Fruit fly (Drosophila melanogaster): ENCODE measurements around the gene capu.

capu gene

DNA sequence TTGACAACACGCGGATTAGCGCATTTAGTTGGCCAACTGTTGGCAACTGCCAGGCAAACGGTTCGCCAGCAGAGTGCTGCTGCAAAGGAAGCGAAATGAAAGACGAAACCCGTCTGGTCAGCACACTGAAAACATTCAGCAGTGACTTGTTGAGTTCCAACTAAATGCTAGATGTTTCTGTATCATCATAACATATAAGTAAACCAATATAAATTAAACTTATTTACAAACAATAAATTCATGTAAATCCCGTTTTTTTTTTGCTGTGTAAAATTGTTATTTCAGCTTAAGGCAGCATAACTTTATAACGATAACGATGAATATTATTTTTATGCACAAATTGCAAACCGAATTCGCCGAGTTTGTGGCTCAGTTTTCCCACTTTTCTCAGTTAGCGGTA, 44.5 kb downstream of the capu start (continued):
- peak; percentile 47 for TF ChIP-seq CG10631 (GFP tag; optimal IDR thresholded peaks at IDR 0.05)
- no peak for TF ChIP-seq fkh (GFP tag; optimal IDR thresholded peaks at IDR 0.05)
- TF ChIP-seq Eip78C (GFP tag) = peak; percentile 91
- no peak for TF ChIP-seq Blimp-1 (GFP tag; optimal IDR thresholded peaks at IDR 0.05)
- no peak for TF ChIP-seq CG8319 (GFP tag; optimal IDR thresholded peaks at IDR 0.05)
- no peak for TF ChIP-seq CG6854 (GFP tag; optimal IDR thresholded peaks at IDR 0.05)
- 0 out of 2 replicates have a peak, but pooled peaks have one; percentile 16 for TF ChIP-seq Gug (GFP tag; IDR thresholded peaks at IDR 0.05)

DNA sequence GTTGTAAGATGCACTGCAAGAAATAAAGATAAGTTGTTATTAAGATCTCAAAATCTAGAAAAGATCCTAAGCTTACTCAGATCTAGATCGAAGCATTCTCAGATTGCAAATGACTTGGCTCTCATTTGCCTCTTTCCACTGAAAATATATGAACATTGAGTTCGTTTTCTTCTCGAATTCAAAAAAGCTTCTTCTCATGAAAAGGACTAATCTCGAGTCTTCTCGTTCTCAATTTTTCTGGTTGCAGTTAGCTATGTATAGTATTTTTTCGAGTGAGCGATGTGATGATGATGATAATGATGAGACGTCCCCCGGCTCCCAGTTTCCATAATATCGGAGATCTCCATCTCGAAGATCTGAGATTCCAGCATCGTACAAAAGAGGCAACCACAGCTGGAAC, 46.3 kb downstream of the capu start:
- TF ChIP-seq Sox15 (GFP tag; optimal IDR thresholded peaks at IDR 0.05) = peak; percentile 23
- TF ChIP-seq vri (GFP tag; optimal IDR thresholded peaks at IDR 0.05) = no peak
- TF ChIP-seq CG6808 (GFP tag; optimal IDR thresholded peaks at IDR 0.05) = peak; percentile 16
- no peak for TF ChIP-seq Lpt (GFP tag; optimal IDR thresholded peaks at IDR 0.05)
- peak; percentile 77 for TF ChIP-seq svp (GFP tag)
- no peak for TF ChIP-seq Blimp-1 (GFP tag; optimal IDR thresholded peaks at IDR 0.05)
- TF ChIP-seq CG10669 (GFP tag; optimal IDR thresholded peaks at IDR 0.05) = peak; percentile 34
- TF ChIP-seq achi (GFP tag; optimal IDR thresholded peaks at IDR 0.05) = peak; percentile 27
- TF ChIP-seq CG6163 (GFP tag; IDR thresholded peaks at IDR 0.05) = peak; percentile 37; the same call in 1 of the 3 replicates
- TF ChIP-seq CG7368 (GFP tag; optimal IDR thresholded peaks at IDR 0.05) = no peak
- TF ChIP-seq Gug (GFP tag; IDR thresholded peaks at IDR 0.05) = no peak
- TF ChIP-seq OdsH (GFP tag; optimal IDR thresholded peaks at IDR 0.05) = peak; percentile 34
- TF ChIP-seq esn (GFP tag; optimal IDR thresholded peaks at IDR 0.05) = peak; percentile 59
- peak; percentile 42 for TF ChIP-seq acj6 (GFP tag; optimal IDR thresholded peaks at IDR 0.05)
- peak; percentile 37 for TF ChIP-seq CG3032 (tag; optimal IDR thresholded peaks at IDR 0.05)
- peak; percentile 44 for TF ChIP-seq Hr39 (GFP tag; optimal IDR thresholded peaks at IDR 0.05)
- TF ChIP-seq CG11762 (GFP tag; optimal IDR thresholded peaks at IDR 0.05; ENCODE audit: insufficient read depth) = no peak
- TF ChIP-seq CG16779 (tag; optimal IDR thresholded peaks at IDR 0.05) = no peak
- TF ChIP-seq Sox102F (GFP tag; optimal IDR thresholded peaks at IDR 0.05) = peak; percentile 39
- TF ChIP-seq CG8119 (GFP tag; IDR thresholded peaks at IDR 0.05) = no peak
- no peak for TF ChIP-seq CG8632 (GFP tag; optimal IDR thresholded peaks at IDR 0.05)
- TF ChIP-seq CG3919 (GFP tag; optimal IDR thresholded peaks at IDR 0.05) = peak; percentile 42
- TF ChIP-seq salr (GFP tag; optimal IDR thresholded peaks at IDR 0.05) = no peak
- peak; percentile 21 to 24 for TF ChIP-seq ss (GFP tag; optimal IDR thresholded peaks at IDR 0.05)
- TF ChIP-seq Hr38 (GFP tag; optimal IDR thresholded peaks at IDR 0.05) = no peak
- TF ChIP-seq CG1621 (tag; optimal IDR thresholded peaks at IDR 0.05) = no peak
- no peak for TF ChIP-seq Ets21C (GFP tag; optimal IDR thresholded peaks at IDR 0.05)
- no peak for TF ChIP-seq net (GFP tag; optimal IDR thresholded peaks at IDR 0.05)
- TF ChIP-seq dac (GFP tag; optimal IDR thresholded peaks at IDR 0.05) = no peak
- peak; percentile 25 for TF ChIP-seq pdm3 (GFP tag; optimal IDR thresholded peaks at IDR 0.05)
- peak; percentile 31 for TF ChIP-seq Eip75B (GFP tag; optimal IDR thresholded peaks at IDR 0.05)
- TF ChIP-seq topi (GFP tag; optimal IDR thresholded peaks at IDR 0.05) = peak; percentile 59
- TF ChIP-seq Sox14 (GFP tag; optimal IDR thresholded peaks at IDR 0.05) = peak; percentile 24
- TF ChIP-seq cyc (GFP tag; optimal IDR thresholded peaks at IDR 0.05) = peak; percentile 44
- no peak for TF ChIP-seq CG15336 (GFP tag; IDR thresholded peaks at IDR 0.05)
- TF ChIP-seq Hr4 (GFP tag; optimal IDR thresholded peaks at IDR 0.05) = no peak
- no peak for TF ChIP-seq CG11294 (GFP tag; IDR thresholded peaks at IDR 0.05)
- peak; percentile 25 for TF ChIP-seq fd59A (GFP tag; optimal IDR thresholded peaks at IDR 0.05)
- TF ChIP-seq CG6854 (GFP tag; optimal IDR thresholded peaks at IDR 0.05) = no peak
- TF ChIP-seq CG6276 (GFP tag; optimal IDR thresholded peaks at IDR 0.05) = no peak
- TF ChIP-seq spab (GFP tag; optimal IDR thresholded peaks at IDR 0.05) = peak; percentile 13
- peak; percentile 7 for TF ChIP-seq CG32006 (GFP tag; optimal IDR thresholded peaks at IDR 0.05)
- peak; percentile 13 for TF ChIP-seq CG34406 (GFP tag; optimal IDR thresholded peaks at IDR 0.05)
- peak; percentile 30 for TF ChIP-seq Smox (GFP tag; optimal IDR thresholded peaks at IDR 0.05)
- TF ChIP-seq lz (GFP tag; optimal IDR thresholded peaks at IDR 0.05) = peak; percentile 36
- TF ChIP-seq fd85E (GFP tag; optimal IDR thresholded peaks at IDR 0.05) = no peak
- TF ChIP-seq CG31627 (GFP tag; optimal IDR thresholded peaks at IDR 0.05) = peak; percentile 35
